Worm (Caenorhabditis elegans): ENCODE data around the gene nhr-135.

nhr-135 gene

DNA sequence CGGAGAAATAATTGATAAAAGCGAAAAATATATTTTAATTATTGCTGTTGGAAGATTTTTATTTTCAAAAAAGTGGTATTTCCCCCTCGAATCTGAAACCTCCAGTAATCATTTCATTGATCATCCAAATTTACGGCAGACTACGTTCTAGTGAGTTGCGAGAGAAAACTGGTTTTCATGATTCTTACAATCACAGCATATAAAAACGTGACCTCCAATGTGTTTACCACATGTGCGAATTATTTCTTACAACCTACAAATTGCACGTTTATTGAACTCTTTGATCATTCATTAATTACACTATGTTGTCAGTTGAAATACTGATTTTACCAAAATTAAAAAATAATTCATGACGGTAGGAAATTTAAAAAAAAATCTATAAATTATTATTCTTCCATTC, 4.4 kb downstream of the nhr-135 start:
- TF ChIP-seq skn-1 (tag; optimal IDR thresholded peaks at IDR 0.05) = no peak
- TF ChIP-seq nhr-25 (tag; optimal IDR thresholded peaks at IDR 0.05) = peak; percentile 76
- no peak for TF ChIP-seq ZK546.5 (tag; optimal IDR thresholded peaks at IDR 0.05)
- TF ChIP-seq unc-39 (tag; optimal IDR thresholded peaks at IDR 0.05) = no peak
- TF ChIP-seq ceh-16 (tag; optimal IDR thresholded peaks at IDR 0.05) = no peak
- no peak for TF ChIP-seq ztf-4 (tag; optimal IDR thresholded peaks at IDR 0.05)
- TF ChIP-seq nhr-76 (tag; optimal IDR thresholded peaks at IDR 0.05) = no peak
- no peak for TF ChIP-seq snpc-4 (tag; optimal IDR thresholded peaks at IDR 0.05)
- no peak for TF ChIP-seq jun-1 (tag; optimal IDR thresholded peaks at IDR 0.05)
- no peak for TF ChIP-seq sea-2 (GFP tag; optimal IDR thresholded peaks at IDR 0.05)
- TF ChIP-seq ceh-9 (tag; optimal IDR thresholded peaks at IDR 0.05) = no peak
- no peak for TF ChIP-seq nhr-237 (tag; optimal IDR thresholded peaks at IDR 0.05)
- TF ChIP-seq eor-1 (tag; optimal IDR thresholded peaks at IDR 0.05) = no peak
- no peak for TF ChIP-seq zag-1 (tag; optimal IDR thresholded peaks at IDR 0.05)
- no peak for TF ChIP-seq ztf-11 (tag; optimal IDR thresholded peaks at IDR 0.05)
- TF ChIP-seq lin-39 (tag; optimal IDR thresholded peaks at IDR 0.05) = no peak
- no peak for TF ChIP-seq lsy-12 (tag; optimal IDR thresholded peaks at IDR 0.05)
- peak; percentile 36 for TF ChIP-seq pqm-1 (tag; optimal IDR thresholded peaks at IDR 0.05)
- TF ChIP-seq lin-15B (tag; optimal IDR thresholded peaks at IDR 0.05) = no peak
- no peak for TF ChIP-seq hmg-11 (tag; optimal IDR thresholded peaks at IDR 0.05)
- no peak for TF ChIP-seq mml-1 (tag; optimal IDR thresholded peaks at IDR 0.05)
- TF ChIP-seq ceh-82 (tag; optimal IDR thresholded peaks at IDR 0.05) = no peak
- peak; percentile 33 for TF ChIP-seq nhr-23 (tag; optimal IDR thresholded peaks at IDR 0.05)
- no peak for TF ChIP-seq elt-3 (tag; optimal IDR thresholded peaks at IDR 0.05)
- TF ChIP-seq egl-27 (tag; optimal IDR thresholded peaks at IDR 0.05) = no peak
- no peak for TF ChIP-seq nhr-11 (tag; optimal IDR thresholded peaks at IDR 0.05)
- no peak for TF ChIP-seq nhr-67 (tag; optimal IDR thresholded peaks at IDR 0.05)
- TF ChIP-seq mdl-1 (tag; optimal IDR thresholded peaks at IDR 0.05) = no peak
- no peak for TF ChIP-seq tbx-2 (tag; optimal IDR thresholded peaks at IDR 0.05)
- TF ChIP-seq nfya-1 (tag; optimal IDR thresholded peaks at IDR 0.05; ENCODE audit: insufficient read depth) = no peak
- TF ChIP-seq nhr-77 (tag; optimal IDR thresholded peaks at IDR 0.05) = no peak
- no peak for TF ChIP-seq fos-1 (tag; optimal IDR thresholded peaks at IDR 0.05)
- no peak for TF ChIP-seq nhr-12 (tag; optimal IDR thresholded peaks at IDR 0.05)
- TF ChIP-seq pha-4 (tag; optimal IDR thresholded peaks at IDR 0.05) = peak; percentile 12
- no peak for TF ChIP-seq elt-2 (tag; optimal IDR thresholded peaks at IDR 0.05)
- peak; percentile 73 for TF ChIP-seq nhr-43 (tag; optimal IDR thresholded peaks at IDR 0.05; ENCODE audit: poor library complexity, severe bottlenecking)

DNA sequence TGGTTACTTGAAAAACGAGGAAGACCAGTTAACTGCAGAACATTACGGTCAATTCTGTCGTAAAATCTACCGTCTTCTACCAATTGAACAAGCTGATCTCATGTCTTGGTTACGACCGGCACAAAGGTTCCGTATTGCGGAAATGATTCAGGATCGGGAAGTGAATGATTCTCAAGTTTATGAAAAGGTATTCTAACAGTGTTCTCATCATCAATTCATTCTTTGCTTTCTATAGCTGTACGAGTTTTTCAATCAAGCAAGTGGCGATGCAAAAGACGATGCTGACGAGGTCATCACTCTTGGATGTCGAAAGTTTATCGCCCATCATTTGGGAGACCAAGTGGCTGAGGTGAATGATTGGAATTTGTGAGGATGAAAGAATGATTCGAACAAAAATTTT, 6.2 kb downstream of the nhr-135 start:
- no peak for TF ChIP-seq fkh-10 (GFP tag; optimal IDR thresholded peaks at IDR 0.05)
- no peak for TF ChIP-seq tbx-2 (tag; optimal IDR thresholded peaks at IDR 0.05)
- no peak for TF ChIP-seq nhr-43 (tag; optimal IDR thresholded peaks at IDR 0.05; ENCODE audit: poor library complexity, severe bottlenecking)
- no peak for TF ChIP-seq elt-1 (tag; optimal IDR thresholded peaks at IDR 0.05)
- no peak for TF ChIP-seq mml-1 (tag; optimal IDR thresholded peaks at IDR 0.05)
- TF ChIP-seq fos-1 (tag; optimal IDR thresholded peaks at IDR 0.05) = no peak
- no peak for TF ChIP-seq nhr-67 (tag; optimal IDR thresholded peaks at IDR 0.05)
- no peak for TF ChIP-seq lin-39 (tag; optimal IDR thresholded peaks at IDR 0.05)
- TF ChIP-seq lin-15B (tag; optimal IDR thresholded peaks at IDR 0.05) = no peak
- no peak for TF ChIP-seq egl-5 (tag; optimal IDR thresholded peaks at IDR 0.05)
- TF ChIP-seq hmg-11 (tag; optimal IDR thresholded peaks at IDR 0.05) = no peak
- no peak for TF ChIP-seq nhr-23 (tag; optimal IDR thresholded peaks at IDR 0.05)
- TF ChIP-seq ama-1 (optimal IDR thresholded peaks at IDR 0.05) = no peak
- TF ChIP-seq snpc-4 (tag; optimal IDR thresholded peaks at IDR 0.05) = no peak
- no peak for TF ChIP-seq ceh-28 (tag; optimal IDR thresholded peaks at IDR 0.05)
- no peak for TF ChIP-seq ceh-16 (tag; optimal IDR thresholded peaks at IDR 0.05)
- TF ChIP-seq unc-39 (tag; optimal IDR thresholded peaks at IDR 0.05) = no peak

DNA sequence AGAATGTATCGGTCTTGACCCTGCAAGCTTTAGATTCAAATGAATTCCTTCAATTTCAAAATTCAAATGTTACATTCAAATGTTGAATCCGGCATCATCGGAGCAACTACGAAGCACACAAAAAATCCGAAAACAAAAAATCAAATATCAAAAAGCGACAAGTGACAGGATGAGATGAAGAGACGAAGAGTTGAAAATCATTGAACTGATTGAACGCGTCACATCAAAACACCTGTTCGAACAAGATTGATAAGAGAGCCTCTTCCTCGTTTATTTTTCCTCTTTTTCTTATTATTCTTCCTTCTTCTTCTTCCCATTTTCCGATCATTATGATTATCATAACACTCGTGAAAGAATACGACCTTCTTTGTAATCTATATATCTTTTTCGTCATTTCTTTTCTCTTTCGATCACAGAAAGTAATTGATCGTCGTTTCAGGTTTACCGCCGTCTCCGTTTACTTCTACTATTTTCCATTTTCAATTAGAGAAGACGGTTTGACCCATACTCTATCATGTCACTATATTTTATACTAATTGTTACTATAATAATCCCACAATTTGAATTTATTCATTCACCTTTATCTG, 8.0 kb downstream of the nhr-135 start, which contains the start of gene VC5.2:
Gene VC5.2, plus strand, starts transcription at position 439 of the 587 bp plus-strand sequence.
- TF ChIP-seq tbx-2 (tag; optimal IDR thresholded peaks at IDR 0.05) = no peak
- peak; percentile 18 for TF ChIP-seq ceh-28 (tag; optimal IDR thresholded peaks at IDR 0.05)
- no peak for TF ChIP-seq nhr-67 (tag; optimal IDR thresholded peaks at IDR 0.05)
- no peak for TF ChIP-seq nhr-12 (tag; optimal IDR thresholded peaks at IDR 0.05)
- TF ChIP-seq nhr-23 (tag; optimal IDR thresholded peaks at IDR 0.05) = peak; percentile 59
- no peak for TF ChIP-seq nhr-76 (tag; optimal IDR thresholded peaks at IDR 0.05)
- no peak for TF ChIP-seq aly-2 (tag; optimal IDR thresholded peaks at IDR 0.05)
- no peak for TF ChIP-seq nhr-237 (tag; optimal IDR thresholded peaks at IDR 0.05)
